Fruit fly (Drosophila melanogaster): ENCODE results near the gene Bin1.
"Not testable (repeated sequence)": the region's sequence is repeated elsewhere in the genome, so short reads cannot be mapped to it uniquely, and the experiment has no call there.

dm6 chr3R:16189464-16189863 is at the start of gene Bin1:
- TF ChIP-seq Mio (GFP tag; optimal IDR thresholded peaks at IDR 0.05); GATAd (GFP tag; optimal IDR thresholded peaks at IDR 0.05); CG32264 (GFP tag; optimal IDR thresholded peaks at IDR 0.05); CrebA (GFP tag; optimal IDR thresholded peaks at IDR 0.05; ENCODE audit: borderline replicate concordance): not testable (repeated sequence)

Data from whole organism, wandering third instar larva.